Fruit fly (Drosophila melanogaster) whole organism, prepupa: ENCODE results near the gene CG9168.

ENCODE experiments used
- Blimp-1 ChIP-seq: fragments of 200-800 bp; sonication (Bioruptor generic); optimal IDR thresholded peaks from 3 replicates; lab custom pipeline; 2017; ENCODE audit warnings: missing biosample characterization, missing genetic modification characterization, mild to moderate bottlenecking, moderate library complexity, missing genetic modification reagents
- CG10631 ChIP-seq: fragments of 200-800 bp; sonication (Bioruptor generic); optimal IDR thresholded peaks from 2 replicates; lab custom pipeline; 2016; ENCODE audit warnings: missing biosample characterization, missing genetic modification characterization
- CG10669 ChIP-seq: fragments of 200-800 bp; sonication (Bioruptor generic); optimal IDR thresholded peaks from 3 replicates; lab custom pipeline; 2018; ENCODE audit warnings: missing biosample characterization, mild to moderate bottlenecking, missing genetic modification characterization, moderate library complexity
- CG11762 ChIP-seq: fragments of 200-800 bp; sonication (Bioruptor generic); optimal IDR thresholded peaks from 3 replicates; lab custom pipeline; 2016; ENCODE audit warnings: missing biosample characterization, missing genetic modification characterization; ENCODE audit not compliant: insufficient read depth
- CG11902 ChIP-seq: fragments of 200-800 bp; sonication (Bioruptor generic); optimal IDR thresholded peaks from 3 replicates; lab custom pipeline; 2016; ENCODE audit warnings: missing biosample characterization, missing genetic modification characterization
- CG15336 ChIP-seq: fragments of 200-800 bp; sonication (Bioruptor generic); IDR thresholded peaks from 2 replicates; pipeline ENCODE4 v1.3.6; 2022; ENCODE audit warnings: missing biosample characterization, missing genetic modification characterization
- CG1621 ChIP-seq: fragments of 200-800 bp; sonication (Bioruptor generic); optimal IDR thresholded peaks from 3 replicates; lab custom pipeline; 2018; ENCODE audit warnings: missing biosample characterization, mild to moderate bottlenecking, missing genetic modification characterization
- CG16779 ChIP-seq: fragments of 200-800 bp; sonication (Bioruptor generic); optimal IDR thresholded peaks from 3 replicates; lab custom pipeline; 2017; ENCODE audit warnings: missing biosample characterization, mild to moderate bottlenecking, missing genetic modification characterization
- CG3032 ChIP-seq: fragments of 200-800 bp; optimal IDR thresholded peaks from 2 replicates; lab custom pipeline; 2019; ENCODE audit warnings: missing biosample characterization, mild to moderate bottlenecking, missing genetic modification characterization, moderate library complexity
- CG31627 ChIP-seq: fragments of 200-800 bp; sonication (Bioruptor generic); optimal IDR thresholded peaks from 3 replicates; lab custom pipeline; 2016; ENCODE audit warnings: missing biosample characterization, missing genetic modification characterization
- CG32006 ChIP-seq: fragments of 200-800 bp; sonication (Bioruptor generic); optimal IDR thresholded peaks from 3 replicates; lab custom pipeline; 2017; ENCODE audit warnings: missing biosample characterization, mild to moderate bottlenecking, missing genetic modification characterization
- CG34406 ChIP-seq: fragments of 200-800 bp; sonication (Bioruptor generic); optimal IDR thresholded peaks from 3 replicates; lab custom pipeline; 2016; ENCODE audit warnings: missing biosample characterization, missing genetic modification characterization
- CG3919 ChIP-seq: fragments of 200-800 bp; sonication (Bioruptor generic); optimal IDR thresholded peaks from 3 replicates; lab custom pipeline; 2016; ENCODE audit warnings: missing biosample characterization, missing genetic modification characterization
- CG4318 ChIP-seq: fragments of 200-800 bp; sonication (Bioruptor generic); optimal IDR thresholded peaks from 3 replicates; lab custom pipeline; 2017; ENCODE audit warnings: missing biosample characterization, mild to moderate bottlenecking, missing genetic modification characterization
- CG6163 ChIP-seq: fragments of 200-800 bp; sonication (Bioruptor generic); IDR thresholded peaks from 3 replicates; pipeline ENCODE4 v1.3.6; 2022; ENCODE audit warnings: missing biosample characterization, missing genetic modification characterization
- CG6276 ChIP-seq: fragments of 200-800 bp; sonication (Bioruptor generic); optimal IDR thresholded peaks from 2 replicates; lab custom pipeline; 2017; ENCODE audit warnings: missing biosample characterization, mild to moderate bottlenecking, missing genetic modification characterization
- CG8119 ChIP-seq: fragments of 200-800 bp; sonication (Bioruptor generic); IDR thresholded peaks from 3 replicates; pipeline ENCODE4 v1.3.6; 2022; ENCODE audit warnings: missing biosample characterization, missing genetic modification characterization
- CG8319 ChIP-seq: fragments of 200-800 bp; sonication (Bioruptor generic); optimal IDR thresholded peaks from 3 replicates; lab custom pipeline; 2016; ENCODE audit warnings: missing biosample characterization, missing genetic modification characterization
- CG8632 ChIP-seq: fragments of 200-800 bp; sonication (Bioruptor generic); optimal IDR thresholded peaks from 3 replicates; lab custom pipeline; 2016; ENCODE audit warnings: missing biosample characterization, missing genetic modification characterization
- CG9139 ChIP-seq: fragments of 200-800 bp; sonication (Bioruptor generic); optimal IDR thresholded peaks from 3 replicates; lab custom pipeline; 2017; ENCODE audit warnings: missing biosample characterization, mild to moderate bottlenecking, missing genetic modification characterization
- Eip75B ChIP-seq: fragments of 200-800 bp; sonication (Bioruptor generic); optimal IDR thresholded peaks from 3 replicates; lab custom pipeline; 2016; ENCODE audit warnings: missing biosample characterization, missing genetic modification characterization
- Eip78C ChIP-seq: fragments of 200-800 bp; sonication (Bioruptor generic); peaks from one replicate; lab custom pipeline; 2016; ENCODE audit warnings: missing biosample characterization, missing genetic modification characterization
- Eip93F ChIP-seq: fragments of 200-800 bp; sonication (Bioruptor generic); optimal IDR thresholded peaks from 2 replicates; lab custom pipeline; 2016; ENCODE audit warnings: missing biosample characterization, mild to moderate bottlenecking, missing genetic modification characterization
- Ets96B ChIP-seq: fragments of 200-800 bp; optimal IDR thresholded peaks from 2 replicates; lab custom pipeline; 2019; ENCODE audit warnings: missing biosample characterization, mild to moderate bottlenecking, missing genetic modification characterization, moderate library complexity
- Hr38 ChIP-seq: sonication (Bioruptor generic); optimal IDR thresholded peaks from 2 replicates; lab custom pipeline; 2016; ENCODE audit warnings: missing biosample characterization, missing genetic modification characterization
- Hr39 ChIP-seq: fragments of 200-800 bp; sonication (Bioruptor generic); optimal IDR thresholded peaks from 2 replicates; lab custom pipeline; 2016; ENCODE audit warnings: missing biosample characterization, missing genetic modification characterization
- Hr4 ChIP-seq: fragments of 200-800 bp; sonication (Bioruptor generic); optimal IDR thresholded peaks from 3 replicates; lab custom pipeline; 2016; ENCODE audit warnings: missing biosample characterization, missing genetic modification characterization
- Lpt ChIP-seq: fragments of 200-800 bp; sonication (Bioruptor generic); optimal IDR thresholded peaks from 3 replicates; lab custom pipeline; 2016; ENCODE audit warnings: missing biosample characterization, missing genetic modification characterization
- Met ChIP-seq: fragments of 200-800 bp; sonication (Bioruptor generic); optimal IDR thresholded peaks from 3 replicates; lab custom pipeline; 2016; ENCODE audit warnings: missing biosample characterization, missing genetic modification characterization
- OdsH ChIP-seq: fragments of 200-800 bp; sonication (Bioruptor generic); optimal IDR thresholded peaks from 3 replicates; lab custom pipeline; 2016; ENCODE audit warnings: missing biosample characterization, missing genetic modification characterization
- Smox ChIP-seq: fragments of 200-800 bp; sonication (Bioruptor generic); optimal IDR thresholded peaks from 3 replicates; lab custom pipeline; 2016; ENCODE audit warnings: missing biosample characterization, missing genetic modification characterization
- Sox102F ChIP-seq: fragments of 200-800 bp; sonication (Bioruptor generic); optimal IDR thresholded peaks from 2 replicates; lab custom pipeline; 2016; ENCODE audit warnings: missing biosample characterization, mild to moderate bottlenecking, missing genetic modification characterization
- Sox14 ChIP-seq: fragments of 200-800 bp; sonication (Bioruptor generic); optimal IDR thresholded peaks from 3 replicates; lab custom pipeline; 2016; ENCODE audit warnings: missing biosample characterization, missing genetic modification characterization
- Sox15 ChIP-seq: fragments of 200-800 bp; sonication (Bioruptor generic); optimal IDR thresholded peaks from 3 replicates; lab custom pipeline; 2016; ENCODE audit warnings: missing biosample characterization, missing genetic modification characterization
- achi ChIP-seq: fragments of 200-800 bp; sonication (Bioruptor generic); optimal IDR thresholded peaks from 3 replicates; lab custom pipeline; 2016; ENCODE audit warnings: missing biosample characterization, missing genetic modification characterization
- acj6 ChIP-seq: fragments of 200-800 bp; sonication (Bioruptor generic); optimal IDR thresholded peaks from 3 replicates; lab custom pipeline; 2016; ENCODE audit warnings: missing biosample characterization, missing genetic modification characterization
- cyc ChIP-seq: fragments of 200-800 bp; sonication (Bioruptor generic); optimal IDR thresholded peaks from 3 replicates; lab custom pipeline; 2016; ENCODE audit warnings: missing biosample characterization, missing genetic modification characterization
- dac ChIP-seq: fragments of 200-800 bp; sonication (Bioruptor generic); optimal IDR thresholded peaks from 2 replicates; lab custom pipeline; 2017; ENCODE audit warnings: missing biosample characterization, mild to moderate bottlenecking, missing genetic modification characterization
- dsx ChIP-seq: fragments of 200-800 bp; optimal IDR thresholded peaks from 3 replicates; lab custom pipeline; 2019; ENCODE audit warnings: missing biosample characterization, mild to moderate bottlenecking, missing genetic modification characterization, moderate library complexity; ENCODE audit not compliant: poor library complexity, severe bottlenecking
- eg ChIP-seq: fragments of 200-800 bp; sonication (Bioruptor generic); IDR thresholded peaks from 3 replicates; pipeline ENCODE4 v1.3.6; 2022; ENCODE audit warnings: missing biosample characterization, missing genetic modification characterization
- esn ChIP-seq: fragments of 200-800 bp; sonication (Bioruptor generic); optimal IDR thresholded peaks from 2 replicates; lab custom pipeline; 2016; ENCODE audit warnings: missing biosample characterization, mild to moderate bottlenecking, missing genetic modification characterization, moderate library complexity
- fd59A ChIP-seq: fragments of 200-800 bp; sonication (Bioruptor generic); optimal IDR thresholded peaks from 2 replicates; lab custom pipeline; 2017; ENCODE audit warnings: missing biosample characterization, mild to moderate bottlenecking, missing genetic modification characterization, missing genetic modification reagents
- fd85E ChIP-seq: fragments of 200-800 bp; sonication (Bioruptor generic); optimal IDR thresholded peaks from 3 replicates; lab custom pipeline; 2016; ENCODE audit warnings: missing biosample characterization, missing genetic modification characterization
- fkh ChIP-seq: fragments of 200-800 bp; sonication (Bioruptor generic); optimal IDR thresholded peaks from 3 replicates; lab custom pipeline; 2017; ENCODE audit warnings: missing biosample characterization, mild to moderate bottlenecking, missing genetic modification characterization, moderate library complexity
- lz ChIP-seq: fragments of 200-800 bp; sonication (Bioruptor generic); optimal IDR thresholded peaks from 3 replicates; lab custom pipeline; 2016; ENCODE audit warnings: missing biosample characterization, missing genetic modification characterization
- net ChIP-seq: fragments of 200-800 bp; sonication (Bioruptor generic); optimal IDR thresholded peaks from 3 replicates; lab custom pipeline; 2016; ENCODE audit warnings: missing biosample characterization, missing genetic modification characterization
- pdm3 ChIP-seq: fragments of 200-800 bp; sonication (Bioruptor generic); optimal IDR thresholded peaks from 3 replicates; lab custom pipeline; 2016; ENCODE audit warnings: missing biosample characterization, missing genetic modification characterization
- salr ChIP-seq, 2 experiments: fragments of 200-800 bp; sonication (Bioruptor generic); optimal IDR thresholded peaks; 3 replicates each; lab custom pipeline; 2016 to 2018; ENCODE audit warnings: missing biosample characterization in 2 of 2, missing genetic modification characterization in 2 of 2, mild to moderate bottlenecking in 1 of 2
- spab ChIP-seq: fragments of 200-800 bp; sonication (Bioruptor generic); optimal IDR thresholded peaks from 2 replicates; lab custom pipeline; 2017; ENCODE audit warnings: missing biosample characterization, mild to moderate bottlenecking, missing genetic modification characterization, missing genetic modification reagents
- ss ChIP-seq, 2 experiments: fragments of 200-800 bp; sonication (Bioruptor generic); optimal IDR thresholded peaks; 2 replicates in 1 of 2; 3 replicates in 1 of 2; lab custom pipeline; 2017 to 2018; ENCODE audit warnings: mild to moderate bottlenecking in 2 of 2, missing biosample characterization in 2 of 2, missing genetic modification characterization in 2 of 2, moderate library complexity in 1 of 2
- svp ChIP-seq: fragments of 200-800 bp; sonication (Bioruptor generic); peaks from one replicate; lab custom pipeline; 2016; ENCODE audit warnings: missing biosample characterization, missing genetic modification characterization
- topi ChIP-seq: fragments of 200-800 bp; sonication (Bioruptor generic); optimal IDR thresholded peaks from 3 replicates; lab custom pipeline; 2016; ENCODE audit warnings: missing biosample characterization, missing genetic modification characterization
- vri ChIP-seq: fragments of 200-800 bp; sonication (Bioruptor generic); optimal IDR thresholded peaks from 3 replicates; lab custom pipeline; 2016; ENCODE audit warnings: missing biosample characterization, mild to moderate bottlenecking, missing genetic modification characterization

The CG9168 gene

dm6 chr3L:1380959-1381358 lies 29.9 kb upstream of the CG9168 start:
- TF ChIP-seq CG15336 (GFP tag; lab: Robert Waterston, UW): 0 out of 2 replicates have a peak, but pooled peaks have one; percentile 6
- TF ChIP-seq ss (GFP tag; optimal IDR thresholded peaks at IDR 0.05; lab: Kevin White, UChicago): peak; percentile 64 to 81
- no peak for TF ChIP-seq Hr38
- TF ChIP-seq CG8319 (GFP tag; lab: Kevin White, UChicago): no peak
- no peak for TF ChIP-seq CG34406 (GFP tag; lab: Kevin White, UChicago)
- TF ChIP-seq Eip75B (GFP tag; lab: Kevin White, UChicago): no peak
- no peak for TF ChIP-seq cyc (GFP tag; lab: Kevin White, UChicago)
- TF ChIP-seq spab: peak; percentile 20
- TF ChIP-seq lz (GFP tag; lab: Kevin White, UChicago): no peak
- TF ChIP-seq acj6 (GFP tag; lab: Kevin White, UChicago): no peak
- no peak for TF ChIP-seq dac
- no peak for TF ChIP-seq Hr39
- TF ChIP-seq fd85E: no peak
- TF ChIP-seq vri (GFP tag; lab: Kevin White, UChicago): no peak
- no peak for TF ChIP-seq Lpt (GFP tag; lab: Kevin White, UChicago)
- no peak for TF ChIP-seq Smox
- peak; percentile 11 for TF ChIP-seq net (GFP tag; lab: Kevin White, UChicago)
- no peak for TF ChIP-seq fd59A (GFP tag; lab: Kevin White, UChicago)
- TF ChIP-seq esn (GFP tag; lab: Kevin White, UChicago): no peak
- no peak for TF ChIP-seq CG11762 (GFP tag; lab: Kevin White, UChicago)
- no peak for TF ChIP-seq Eip78C
- TF ChIP-seq CG1621 (tag; lab: Kevin White, UChicago): peak; percentile 27
- TF ChIP-seq CG4318 (GFP tag; lab: Kevin White, UChicago): no peak
- no peak for TF ChIP-seq achi
- peak; percentile 6 for TF ChIP-seq CG16779 (tag; lab: Kevin White, UChicago)
- no peak for TF ChIP-seq CG8119 (GFP tag; lab: Robert Waterston, UW)
- TF ChIP-seq CG31627 (GFP tag; lab: Kevin White, UChicago): no peak
- TF ChIP-seq CG6276: peak; percentile 41
- TF ChIP-seq fkh (GFP tag; lab: Kevin White, UChicago): no peak
- TF ChIP-seq Sox102F (GFP tag; lab: Kevin White, UChicago): no peak
- TF ChIP-seq dsx: no peak
- peak; percentile 23 for TF ChIP-seq CG9139 (GFP tag; lab: Kevin White, UChicago)
- no peak for TF ChIP-seq Hr4
- TF ChIP-seq CG3919 (GFP tag; lab: Kevin White, UChicago): no peak
- no peak for TF ChIP-seq topi (GFP tag; lab: Kevin White, UChicago)
- no peak for TF ChIP-seq OdsH (GFP tag; lab: Kevin White, UChicago)
- TF ChIP-seq CG32006 (GFP tag; lab: Kevin White, UChicago): peak; percentile 1
- peak; percentile 18 for TF ChIP-seq CG10669
- peak; percentile 56 for TF ChIP-seq svp
- TF ChIP-seq Sox15 (GFP tag; lab: Kevin White, UChicago): no peak
- TF ChIP-seq CG8632 (GFP tag; lab: Kevin White, UChicago): no peak
- no peak for TF ChIP-seq pdm3 (GFP tag; lab: Kevin White, UChicago)
- TF ChIP-seq Ets96B: no peak
- peak; percentile 68 for TF ChIP-seq Sox14 (GFP tag; lab: Kevin White, UChicago)
- no peak for TF ChIP-seq CG10631 (GFP tag; lab: Kevin White, UChicago)
- no peak for TF ChIP-seq CG11902 (GFP tag; lab: Kevin White, UChicago)
- TF ChIP-seq Eip93F (GFP tag; lab: Kevin White, UChicago): no peak
- TF ChIP-seq CG3032 (tag; lab: Kevin White, UChicago): no peak
- TF ChIP-seq Blimp-1 (GFP tag; lab: Kevin White, UChicago): no peak
- no peak for TF ChIP-seq salr (GFP tag; optimal IDR thresholded peaks at IDR 0.05; lab: Kevin White, UChicago)
- no peak for TF ChIP-seq Met
- peak; percentile 20; the same call in 1 of the 3 replicates for TF ChIP-seq CG6163 (GFP tag; lab: Robert Waterston, UW)
- TF ChIP-seq eg (GFP tag; lab: Robert Waterston, UW): no peak
